Fruit fly (Drosophila melanogaster) whole organism: ENCODE results near the gene Rh50.

ENCODE experiments used
- CG8478 ChIP-seq: fragments of >200 bp; optimal IDR thresholded peaks from 2 replicates; lab custom pipeline; 2018; ENCODE audit warnings: inconsistent platforms
- Dll ChIP-seq: fragments of >200 bp; optimal IDR thresholded peaks from 2 replicates; lab custom pipeline; 2017
- EcR ChIP-seq, 2 experiments: fragments of >200 bp; optimal IDR thresholded peaks; 2 replicates each; lab custom pipeline; 2017; ENCODE audit warnings: missing biosample characterization in 2 of 2, missing genetic modification characterization in 2 of 2, missing genetic modification reagents in 2 of 2
- pan ChIP-seq: fragments of >200 bp; optimal IDR thresholded peaks from 2 replicates; lab custom pipeline; 2017
- psq ChIP-seq: fragments of >200 bp; optimal IDR thresholded peaks from 2 replicates; lab custom pipeline; 2017
- usp ChIP-seq: fragments of >200 bp; optimal IDR thresholded peaks from 2 replicates; lab custom pipeline; 2017; ENCODE audit warnings: missing biosample characterization, missing genetic modification characterization, mixed read lengths

- no peak for TF ChIP-seq psq (lab: Kevin White, UChicago)
- TF ChIP-seq usp (GFP tag; lab: Kevin White, UChicago), result no peak
- TF ChIP-seq CG8478 (lab: Kevin White, UChicago), result no peak
- no peak for TF ChIP-seq EcR (GFP tag; optimal IDR thresholded peaks at IDR 0.05; lab: Kevin White, UChicago)
- TF ChIP-seq pan, result no peak
- TF ChIP-seq Dll (lab: Kevin White, UChicago), result no peak
These were observed 59.2 kb downstream of the Rh50 start for dm6 chr3L:4969328-4969727.
